Worm (Caenorhabditis elegans) whole organism, L3 larva: ENCODE results near the gene scl-10.

Experiments
- aly-2 ChIP-seq: fragments of 150-350 bp; optimal IDR thresholded peaks from 2 replicates; lab custom pipeline; 2014; ENCODE audit warnings: missing biosample characterization, missing genetic modification characterization
- ama-1 ChIP-seq: fragments of 150-350 bp; optimal IDR thresholded peaks from 2 replicates; lab custom pipeline; 2018
- ceh-82 ChIP-seq: fragments of 150-350 bp; optimal IDR thresholded peaks from 2 replicates; lab custom pipeline; 2014; ENCODE audit warnings: missing biosample characterization, missing genetic modification characterization
- elt-2 ChIP-seq: sonication (generic microtip); optimal IDR thresholded peaks from 2 replicates; lab custom pipeline; 2016; ENCODE audit warnings: missing genetic modification reagents, mild to moderate bottlenecking, missing genetic modification characterization, missing compliant biosample characterization
- mdl-1 ChIP-seq: fragments of 150-350 bp; optimal IDR thresholded peaks from 2 replicates; lab custom pipeline; 2014; ENCODE audit warnings: missing biosample characterization, missing genetic modification characterization
- nhr-12 ChIP-seq: fragments of 150-350 bp; optimal IDR thresholded peaks from 2 replicates; lab custom pipeline; 2014; ENCODE audit warnings: missing biosample characterization, missing genetic modification characterization
- nhr-237 ChIP-seq: fragments of 150-350 bp; optimal IDR thresholded peaks from 2 replicates; lab custom pipeline; 2014; ENCODE audit warnings: missing biosample characterization, missing genetic modification characterization
- nhr-76 ChIP-seq: fragments of 150-350 bp; sonication (generic microtip); optimal IDR thresholded peaks from 5 replicates; lab custom pipeline; 2014; ENCODE audit warnings: missing biosample characterization, missing genetic modification characterization
- pqm-1 ChIP-seq: fragments of 150-350 bp; optimal IDR thresholded peaks from 2 replicates; lab custom pipeline; 2017; ENCODE audit warnings: missing biosample characterization, missing genetic modification characterization, inconsistent platforms
- snpc-4 ChIP-seq: fragments of 150-350 bp; optimal IDR thresholded peaks from 2 replicates; lab custom pipeline; 2014; ENCODE audit warnings: missing biosample characterization, missing genetic modification characterization
- unc-39 ChIP-seq: sonication (generic microtip); optimal IDR thresholded peaks from 4 replicates; lab custom pipeline; 2017; ENCODE audit warnings: missing biosample characterization, missing genetic modification characterization
- unc-62 ChIP-seq: fragments of 150-350 bp; sonication (generic microtip); optimal IDR thresholded peaks from 4 replicates; lab custom pipeline; 2014; ENCODE audit warnings: missing biosample characterization, missing genetic modification reagents, missing genetic modification characterization

DNA sequence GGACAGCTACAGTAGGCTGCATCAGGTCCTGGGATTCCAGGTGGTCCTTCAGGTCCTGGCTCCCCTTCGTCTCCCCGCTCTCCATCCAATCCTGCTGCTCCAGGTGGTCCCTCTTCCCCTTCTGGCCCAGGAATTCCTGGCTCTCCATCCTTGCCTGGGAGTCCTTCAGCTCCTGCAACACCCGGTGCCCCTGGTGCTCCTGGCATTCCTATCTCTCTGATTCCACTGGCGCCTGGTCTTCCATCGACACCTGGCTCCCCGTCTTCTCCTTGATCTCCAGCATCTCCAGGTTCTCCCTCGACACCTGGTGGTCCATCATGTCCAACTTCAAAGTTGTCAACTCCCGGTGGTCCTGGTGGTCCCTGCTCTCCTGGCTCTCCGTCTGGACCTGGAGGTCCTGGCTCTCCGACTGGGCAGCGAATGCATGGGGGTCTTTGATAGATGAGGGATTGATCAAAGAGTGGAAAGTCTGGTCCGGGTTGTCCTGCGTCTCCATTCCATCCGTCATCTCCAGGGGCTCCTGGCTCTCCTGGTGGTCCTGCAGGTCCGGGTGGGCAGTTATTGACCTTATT lies 41.5 kb downstream of the scl-10 start:
- no peak for TF ChIP-seq ceh-82 (tag; lab: Kevin White, UChicago)
- no peak for TF ChIP-seq unc-39 (tag; lab: Kevin White, UChicago)
- no peak for TF ChIP-seq mdl-1 (tag; lab: Kevin White, UChicago)
- no peak for TF ChIP-seq snpc-4 (tag; lab: Kevin White, UChicago)
- no peak for TF ChIP-seq nhr-76 (tag; lab: Kevin White, UChicago)
- TF ChIP-seq nhr-237 (tag; lab: Kevin White, UChicago) = no peak
- TF ChIP-seq unc-62 (GFP tag; lab: Kevin White, UChicago) = no peak
- TF ChIP-seq nhr-12 = no peak
- TF ChIP-seq pqm-1 = no peak
- TF ChIP-seq aly-2 (tag; lab: Kevin White, UChicago) = no peak
- no peak for TF ChIP-seq ama-1 (lab: Kevin White, UChicago)
- no peak for TF ChIP-seq elt-2 (tag; lab: Kevin White, UChicago)
